Fruit fly (Drosophila melanogaster): ENCODE data around the gene Sox21b.

The Sox21b gene

dm6 chr3L:14166271-14166670 lies 35.1 kb upstream of the Sox21b start (continued):
- TF ChIP-seq Jarid2 (GFP tag; optimal IDR thresholded peaks at IDR 0.05) (no peak), chif (GFP tag; optimal IDR thresholded peaks at IDR 0.05) (peak in 1 of 2 experiments; percentile 70), CG3838 (GFP tag; optimal IDR thresholded peaks at IDR 0.05) (no peak), fd64A (GFP tag; optimal IDR thresholded peaks at IDR 0.05) (no peak), Nf-YB (GFP tag; optimal IDR thresholded peaks at IDR 0.05) (peak; percentile 44), Neu2 (GFP tag; optimal IDR thresholded peaks at IDR 0.05; ENCODE audit: borderline replicate concordance) (no peak), hkb (optimal IDR thresholded peaks at IDR 0.05) (no peak), hkb (GFP tag; IDR thresholded peaks at IDR 0.05) (peak; percentile 35; the same call in 1 of the 2 replicates), Hr51 (GFP tag; optimal IDR thresholded peaks at IDR 0.05) (peak in 1 of 2 experiments; percentile 14), CG2199 (GFP tag; IDR thresholded peaks at IDR 0.05) (0 out of 3 replicates have a peak, but pooled peaks have one; percentile 20), cad (GFP tag; optimal IDR thresholded peaks at IDR 0.05) (no peak), chn (GFP tag; optimal IDR thresholded peaks at IDR 0.05) (peak; percentile 24), CG17328 (GFP tag; IDR thresholded peaks at IDR 0.05) (peak; percentile 68), CG17186 (GFP tag; optimal IDR thresholded peaks at IDR 0.05) (no peak), CG4424 (GFP tag; optimal IDR thresholded peaks at IDR 0.05) (peak; percentile 34), dan (GFP tag; IDR thresholded peaks at IDR 0.05) (0 out of 2 replicates have a peak, but pooled peaks have one; percentile 28), CG8089 (GFP tag; optimal IDR thresholded peaks at IDR 0.05) (peak; percentile 58), Lhr (GFP tag; optimal IDR thresholded peaks at IDR 0.05) (no peak), CHES-1-like (GFP tag; optimal IDR thresholded peaks at IDR 0.05) (no peak)

dm6 chr3L:14161951-14162350 lies 30.8 kb upstream of the Sox21b start:
- TF ChIP-seq Xrp1 (GFP tag; IDR thresholded peaks at IDR 0.05) (peak; percentile 9; the same call in 1 of the 2 replicates), CG11560 (tag; IDR thresholded peaks at IDR 0.05) (no peak), dmrt11E (tag; optimal IDR thresholded peaks at IDR 0.05) (peak; percentile 22), CG17802 (tag; optimal IDR thresholded peaks at IDR 0.05) (peak; percentile 34), ranshi (GFP tag; IDR thresholded peaks at IDR 0.05) (no peak), prd (optimal IDR thresholded peaks at IDR 0.05) (no peak), prd (GFP tag; IDR thresholded peaks at IDR 0.05) (peak; percentile 61; the same call in 2 of the 3 replicates), CG4360 (GFP tag; IDR thresholded peaks at IDR 0.05) (no peak), sens (GFP tag) (peak; percentile 62), ham (GFP tag; IDR thresholded peaks at IDR 0.05) (no peak), CG14667 (GFP tag; IDR thresholded peaks at IDR 0.05) (no peak)

dm6 chr3L:14160436-14160835 lies 29.3 kb upstream of the Sox21b start:
- TF ChIP-seq CG10979 (tag; optimal IDR thresholded peaks at IDR 0.05) (peak; percentile 5), nmo (GFP tag; optimal IDR thresholded peaks at IDR 0.05) (no peak), sens (GFP tag) (peak; percentile 64), gem (tag; optimal IDR thresholded peaks at IDR 0.05) (peak; percentile 25), CG13287 (GFP tag; IDR thresholded peaks at IDR 0.05; ENCODE audit: partially characterized antibody) (no peak), CG6791 (GFP tag; IDR thresholded peaks at IDR 0.05; ENCODE audit: partially characterized antibody) (no peak), CG18764 (GFP tag; optimal IDR thresholded peaks at IDR 0.05) (no peak), BEAF-32 (GFP tag; optimal IDR thresholded peaks at IDR 0.05) (no peak), CG14710 (tag; optimal IDR thresholded peaks at IDR 0.05) (peak; percentile 13), Med (GFP tag) (peak; percentile 3), Hr51 (GFP tag; optimal IDR thresholded peaks at IDR 0.05) (no peak), dmrt11E (tag; optimal IDR thresholded peaks at IDR 0.05) (peak; percentile 7)
